Worm (Caenorhabditis elegans): ENCODE results near the gene C53B4.3.

- TF ChIP-seq med-1 (GFP tag; optimal IDR thresholded peaks at IDR 0.05; ENCODE audit: insufficient read depth) = no peak
- TF ChIP-seq flt-1 (GFP tag; IDR thresholded peaks at IDR 0.05) = no peak
- no peak for TF ChIP-seq ref-1 (GFP tag; conservative IDR thresholded peaks at IDR 0.05)
- no peak for TF ChIP-seq klf-2 (GFP tag; conservative IDR thresholded peaks at IDR 0.05)
These were observed 19.3 kb upstream of the C53B4.3 start, which contains the start of gene mltn-12 for ce11 chrIV:8992786-8993185.
